Fruit fly (Drosophila melanogaster) Kc167 (cell line): Measurements from ENCODE around the gene CG14346.

Experiments used
- Myc ChIP-seq: fragments of >200 bp; optimal IDR thresholded peaks from 2 replicates; lab custom pipeline; 2017; ENCODE audit warnings: missing external identifiers
- Sin3A ChIP-seq: fragments of >200 bp; optimal IDR thresholded peaks from 2 replicates; lab custom pipeline; 2018; ENCODE audit warnings: missing external identifiers
- h ChIP-seq: fragments of >200 bp; optimal IDR thresholded peaks from 3 replicates; lab custom pipeline; 2018; ENCODE audit warnings: missing external identifiers
- insv ChIP-seq: fragments of >200 bp; optimal IDR thresholded peaks from 3 replicates; lab custom pipeline; 2018; ENCODE audit warnings: missing external identifiers
- psq ChIP-seq: fragments of >200 bp; optimal IDR thresholded peaks from 2 replicates; lab custom pipeline; 2017; ENCODE audit warnings: missing external identifiers
- ttk ChIP-seq: sonication (Bioruptor generic); optimal IDR thresholded peaks from 2 replicates; lab custom pipeline; 2017; ENCODE audit warnings: missing external identifiers

CG14346 gene

dm6 chr2L:1365037-1365436, 2.8 kb upstream of the CG14346 start:
- no peak for TF ChIP-seq Sin3A
- no peak for TF ChIP-seq insv (lab: Kevin White, UChicago)
- TF ChIP-seq h: no peak
- no peak for TF ChIP-seq Myc

dm6 chr2L:1377635-1378034, 9.8 kb downstream of the CG14346 start:
- no peak for TF ChIP-seq ttk (lab: Kevin White, UChicago)
- no peak for TF ChIP-seq psq (lab: Kevin White, UChicago)
- no peak for TF ChIP-seq Sin3A
- no peak for TF ChIP-seq Myc
- TF ChIP-seq h: no peak
- no peak for TF ChIP-seq insv (lab: Kevin White, UChicago)

- TF ChIP-seq insv (lab: Kevin White, UChicago): no peak
- no peak for TF ChIP-seq Myc
- TF ChIP-seq h: no peak
- no peak for TF ChIP-seq psq (lab: Kevin White, UChicago)
- no peak for TF ChIP-seq Sin3A
- no peak for TF ChIP-seq ttk (lab: Kevin White, UChicago)
Observed at dm6 chr2L:1386512-1386911, 18.7 kb downstream of the CG14346 start.

dm6 chr2L:1387811-1388210, 20.0 kb downstream of the CG14346 start:
- TF ChIP-seq h (no peak), Sin3A (no peak), Myc (no peak), insv (lab: Kevin White, UChicago) (no peak), ttk (lab: Kevin White, UChicago) (no peak), psq (lab: Kevin White, UChicago) (no peak)

dm6 chr2L:1390271-1390670, 22.5 kb downstream of the CG14346 start:
- no peak for TF ChIP-seq Sin3A
- TF ChIP-seq psq (lab: Kevin White, UChicago): no peak
- TF ChIP-seq Myc: no peak
- no peak for TF ChIP-seq h
- TF ChIP-seq ttk (lab: Kevin White, UChicago): no peak
- no peak for TF ChIP-seq insv (lab: Kevin White, UChicago)

dm6 chr2L:1393611-1394010, 25.8 kb downstream of the CG14346 start:
- TF ChIP-seq ttk (lab: Kevin White, UChicago) (no peak), psq (lab: Kevin White, UChicago) (no peak), Myc (no peak), Sin3A (no peak), h (no peak), insv (lab: Kevin White, UChicago) (no peak)

- TF ChIP-seq ttk (lab: Kevin White, UChicago) (no peak), h (no peak), psq (lab: Kevin White, UChicago) (no peak), Myc (no peak), Sin3A (no peak), insv (lab: Kevin White, UChicago) (no peak)
Observed at dm6 chr2L:1399434-1399833, 31.6 kb downstream of the CG14346 start.

- no peak for TF ChIP-seq ttk (lab: Kevin White, UChicago)
- TF ChIP-seq h: no peak
- no peak for TF ChIP-seq Myc
- TF ChIP-seq psq (lab: Kevin White, UChicago): no peak
- no peak for TF ChIP-seq Sin3A
- no peak for TF ChIP-seq insv (lab: Kevin White, UChicago)
Observed at dm6 chr2L:1402728-1403127, 34.9 kb downstream of the CG14346 start.

- TF ChIP-seq ttk (lab: Kevin White, UChicago) (no peak), insv (lab: Kevin White, UChicago) (no peak), Myc (no peak), h (no peak), psq (lab: Kevin White, UChicago) (no peak), Sin3A (no peak)
Observed at dm6 chr2L:1404896-1405453, 37.2 kb downstream of the CG14346 start.

- TF ChIP-seq psq (lab: Kevin White, UChicago): no peak
Observed at dm6 chr2L:1405573-1405972, 37.8 kb downstream of the CG14346 start.

- TF ChIP-seq psq (lab: Kevin White, UChicago) (no peak), insv (lab: Kevin White, UChicago) (no peak), h (no peak), Myc (no peak), Sin3A (no peak), ttk (lab: Kevin White, UChicago) (no peak)
Observed at dm6 chr2L:1409695-1410094, 41.9 kb downstream of the CG14346 start.

dm6 chr2L:1410780-1411625, 43.2 kb downstream of the CG14346 start:
- no peak for TF ChIP-seq Myc
- TF ChIP-seq ttk (lab: Kevin White, UChicago): no peak

dm6 chr2L:1412691-1413090, 44.9 kb downstream of the CG14346 start:
- no peak for TF ChIP-seq insv (lab: Kevin White, UChicago)
- no peak for TF ChIP-seq ttk (lab: Kevin White, UChicago)
- no peak for TF ChIP-seq h
- TF ChIP-seq Sin3A: no peak
- TF ChIP-seq psq (lab: Kevin White, UChicago): no peak
- TF ChIP-seq Myc: no peak
